Fruit fly (Drosophila melanogaster) whole organism, embryonic: ENCODE results near the gene NFAT.

Experiments used
- Abd-B ChIP-seq: fragments of 200-800 bp; sonication (Bioruptor generic); optimal IDR thresholded peaks from 2 replicates; lab custom pipeline; 2018; ENCODE audit warnings: missing biosample characterization, mild to moderate bottlenecking, missing genetic modification characterization, moderate library complexity
- Awh ChIP-seq: fragments of 200-800 bp; sonication (Bioruptor generic); IDR thresholded peaks from 2 replicates; pipeline ENCODE4, ENCODE4 v1.3.6; 2022; ENCODE audit warnings: missing biosample characterization, missing genetic modification characterization
- Bgb ChIP-seq: fragments of 200-800 bp; sonication (Bioruptor generic); IDR thresholded peaks from 2 replicates; pipeline ENCODE4 v1.3.6; 2022; ENCODE audit warnings: missing biosample characterization, missing genetic modification characterization; ENCODE audit not compliant: partially characterized antibody
- CG10274 ChIP-seq: fragments of 200-800 bp; sonication (Bioruptor generic); optimal IDR thresholded peaks from 3 replicates; lab custom pipeline; 2017; ENCODE audit warnings: missing biosample characterization, mild to moderate bottlenecking, missing genetic modification characterization
- CG10543 ChIP-seq: fragments of 200-800 bp; sonication (Bioruptor generic); optimal IDR thresholded peaks from 3 replicates; lab custom pipeline; 2017; ENCODE audit warnings: missing biosample characterization, mild to moderate bottlenecking, missing genetic modification characterization, moderate library complexity
- CG12155 ChIP-seq: fragments of 200-800 bp; sonication (Bioruptor generic); optimal IDR thresholded peaks from 3 replicates; lab custom pipeline; 2016; ENCODE audit warnings: missing biosample characterization, missing genetic modification characterization
- CG14860 ChIP-seq: fragments of 200-800 bp; sonication (Bioruptor generic); IDR thresholded peaks from 3 replicates; pipeline ENCODE4 v1.3.6; 2022; ENCODE audit warnings: missing biosample characterization, missing genetic modification characterization; ENCODE audit not compliant: partially characterized antibody
- CG15696 ChIP-seq: fragments of 200-800 bp; sonication (Bioruptor generic); optimal IDR thresholded peaks from 2 replicates; lab custom pipeline; 2019; ENCODE audit warnings: missing biosample characterization, mild to moderate bottlenecking, missing genetic modification characterization, moderate library complexity
- CG17385 ChIP-seq: fragments of 200-800 bp; sonication (Bioruptor generic); optimal IDR thresholded peaks from 3 replicates; lab custom pipeline; 2018; ENCODE audit warnings: missing biosample characterization, mild to moderate bottlenecking, missing genetic modification characterization
- CG18011 ChIP-seq: fragments of 200-800 bp; sonication (Bioruptor generic); optimal IDR thresholded peaks from 2 replicates; lab custom pipeline; 2017; ENCODE audit warnings: missing biosample characterization, missing genetic modification characterization, mild to moderate bottlenecking, moderate library complexity, missing genotype
- CG32532 ChIP-seq: fragments of 200-800 bp; sonication (Bioruptor generic); IDR thresholded peaks from 2 replicates; pipeline ENCODE4 v1.3.6; 2022; ENCODE audit warnings: missing biosample characterization, missing genetic modification characterization
- CG33213 ChIP-seq: fragments of 200-800 bp; sonication (Bioruptor generic); optimal IDR thresholded peaks from 3 replicates; lab custom pipeline; 2016; ENCODE audit warnings: missing biosample characterization, missing genetic modification characterization
- CG34376 ChIP-seq: fragments of 200-800 bp; sonication (Bioruptor generic); optimal IDR thresholded peaks from 2 replicates; lab custom pipeline; 2018; ENCODE audit warnings: missing biosample characterization, mild to moderate bottlenecking, missing genetic modification characterization
- CG34422 ChIP-seq: fragments of 200-800 bp; sonication (Bioruptor generic); IDR thresholded peaks from 3 replicates; pipeline ENCODE4 v1.3.6; 2022; ENCODE audit warnings: missing biosample characterization, missing genetic modification characterization
- CG3995 ChIP-seq: fragments of 200-800 bp; sonication (Bioruptor generic); optimal IDR thresholded peaks from 3 replicates; lab custom pipeline; 2016; ENCODE audit warnings: missing biosample characterization, missing genetic modification characterization
- CG6765 ChIP-seq: fragments of 200-800 bp; sonication (Bioruptor generic); optimal IDR thresholded peaks from 3 replicates; lab custom pipeline; 2017; ENCODE audit warnings: missing biosample characterization, mild to moderate bottlenecking, missing genetic modification characterization
- CG7839 ChIP-seq: fragments of 200-800 bp; sonication (Bioruptor generic); optimal IDR thresholded peaks from 3 replicates; lab custom pipeline; 2018; ENCODE audit warnings: missing biosample characterization, mild to moderate bottlenecking, missing genetic modification characterization, moderate library complexity
- CG8089 ChIP-seq: fragments of 200-800 bp; sonication (Bioruptor generic); optimal IDR thresholded peaks from 3 replicates; lab custom pipeline; 2016; ENCODE audit warnings: missing biosample characterization, missing genetic modification characterization
- CG8290 ChIP-seq, 3 experiments: fragments of 200-800 bp; sonication (Bioruptor generic); optimal IDR thresholded peaks; 2 replicates each; lab custom pipeline; 2016 to 2019; ENCODE audit warnings: missing biosample characterization in 3 of 3, missing genetic modification characterization in 3 of 3, mild to moderate bottlenecking in 2 of 3, moderate library complexity in 1 of 3
- CG9797 ChIP-seq: fragments of 200-800 bp; sonication (Bioruptor generic); optimal IDR thresholded peaks from 3 replicates; lab custom pipeline; 2018; ENCODE audit warnings: missing biosample characterization, mild to moderate bottlenecking, missing genetic modification characterization
- CG9932 ChIP-seq: fragments of 200-800 bp; sonication (Bioruptor generic); IDR thresholded peaks from 2 replicates; pipeline ENCODE4 v1.3.6; 2022; ENCODE audit warnings: missing biosample characterization, missing genetic modification characterization
- CTCF ChIP-seq: fragments of 200-800 bp; sonication (Bioruptor generic); optimal IDR thresholded peaks from 2 replicates; lab custom pipeline; 2017; ENCODE audit warnings: missing biosample characterization, mild to moderate bottlenecking, missing genetic modification characterization, moderate library complexity
- Chrac-16 ChIP-seq: fragments of 200-800 bp; sonication (Bioruptor generic); optimal IDR thresholded peaks from 3 replicates; lab custom pipeline; 2016; ENCODE audit warnings: missing biosample characterization, missing genetic modification characterization
- Fer1 ChIP-seq: fragments of 200-800 bp; sonication (Bioruptor generic); optimal IDR thresholded peaks from 2 replicates; lab custom pipeline; 2017; ENCODE audit warnings: missing biosample characterization, mild to moderate bottlenecking, missing genetic modification characterization
- HLH3B ChIP-seq: fragments of 200-800 bp; sonication (Bioruptor generic); IDR thresholded peaks from 2 replicates; pipeline ENCODE4 v1.3.6; 2022; ENCODE audit warnings: missing biosample characterization, missing genetic modification characterization
- Hmr ChIP-seq: fragments of 200-800 bp; sonication (Bioruptor generic); optimal IDR thresholded peaks from 3 replicates; lab custom pipeline; 2017; ENCODE audit warnings: mild to moderate bottlenecking, missing biosample characterization, missing genetic modification reagents, missing genetic modification characterization
- Hr78 ChIP-seq, 2 experiments: fragments of 200-800 bp in 1 of 2; fragments of >200 bp in 1 of 2; sonication (Bioruptor generic) in 1 of 2; optimal IDR thresholded peaks; 2 replicates each; lab custom pipeline; 2017 to 2019; ENCODE audit warnings: missing biosample characterization in 2 of 2, missing genetic modification characterization in 2 of 2, mild to moderate bottlenecking in 1 of 2, moderate library complexity in 1 of 2
- Med ChIP-seq: fragments of 200-800 bp; sonication (Bioruptor generic); peaks from one replicate; lab custom pipeline; 2016; ENCODE audit warnings: missing biosample characterization, missing genetic modification characterization, mild to moderate bottlenecking, inconsistent platforms, moderate library complexity
- NC2α ChIP-seq: fragments of 200-800 bp; sonication (Bioruptor generic); optimal IDR thresholded peaks from 2 replicates; lab custom pipeline; 2016; ENCODE audit warnings: missing biosample characterization, missing genetic modification characterization
- NC2β ChIP-seq: fragments of 200-800 bp; sonication (Bioruptor generic); optimal IDR thresholded peaks from 2 replicates; lab custom pipeline; 2016; ENCODE audit warnings: missing biosample characterization, missing genetic modification characterization
- Nf-YB ChIP-seq: fragments of 200-800 bp; sonication (Bioruptor generic); optimal IDR thresholded peaks from 3 replicates; lab custom pipeline; 2019; ENCODE audit warnings: missing biosample characterization, mild to moderate bottlenecking, missing genetic modification characterization, moderate library complexity
- Sox102F ChIP-seq: fragments of 200-800 bp; sonication (Bioruptor generic); optimal IDR thresholded peaks from 2 replicates; lab custom pipeline; 2018; ENCODE audit warnings: missing biosample characterization, mild to moderate bottlenecking, missing genetic modification characterization, moderate library complexity
- Vsx1 ChIP-seq: fragments of 200-800 bp; sonication (Bioruptor generic); optimal IDR thresholded peaks from 2 replicates; lab custom pipeline; 2017; ENCODE audit warnings: missing biosample characterization, mild to moderate bottlenecking, missing genetic modification characterization, missing genetic modification reagents
- ab ChIP-seq: fragments of 200-800 bp; sonication (Bioruptor generic); optimal IDR thresholded peaks from 2 replicates; lab custom pipeline; 2016; ENCODE audit warnings: missing biosample characterization, missing genetic modification characterization
- amos ChIP-seq: fragments of 200-800 bp; sonication (Bioruptor generic); IDR thresholded peaks from 2 replicates; pipeline ENCODE4 v1.3.6; 2022; ENCODE audit warnings: missing biosample characterization, missing genetic modification characterization; ENCODE audit not compliant: partially characterized antibody
- cg ChIP-seq: fragments of 200-800 bp; sonication (Bioruptor generic); optimal IDR thresholded peaks from 3 replicates; lab custom pipeline; 2019; ENCODE audit warnings: missing biosample characterization, mild to moderate bottlenecking, missing genetic modification characterization, moderate library complexity
- grau ChIP-seq: fragments of 200-800 bp; optimal IDR thresholded peaks from 3 replicates; lab custom pipeline; 2019; ENCODE audit warnings: missing biosample characterization, mild to moderate bottlenecking, missing genetic modification characterization, moderate library complexity
- ham ChIP-seq: fragments of 200-800 bp; sonication (Bioruptor generic); IDR thresholded peaks from 2 replicates; pipeline ENCODE4 v1.3.6; 2022; ENCODE audit warnings: missing biosample characterization, missing genetic modification characterization
- knrl ChIP-seq: fragments of 200-800 bp; sonication (Bioruptor generic); IDR thresholded peaks from 3 replicates; pipeline ENCODE4 v1.3.6; 2022; ENCODE audit warnings: missing biosample characterization, missing genetic modification characterization; ENCODE audit not compliant: partially characterized antibody
- mirr ChIP-seq: fragments of 200-800 bp; sonication (Bioruptor generic); optimal IDR thresholded peaks from 3 replicates; lab custom pipeline; 2018; ENCODE audit warnings: missing biosample characterization, mild to moderate bottlenecking, missing genetic modification characterization
- phol ChIP-seq: fragments of 200-800 bp; sonication (Bioruptor generic); optimal IDR thresholded peaks from 3 replicates; lab custom pipeline; 2018; ENCODE audit warnings: missing biosample characterization, mild to moderate bottlenecking, missing genetic modification characterization, moderate library complexity
- pita ChIP-seq: fragments of 200-800 bp; sonication (Bioruptor generic); optimal IDR thresholded peaks from 2 replicates; lab custom pipeline; 2017; ENCODE audit warnings: missing biosample characterization, mild to moderate bottlenecking, missing genetic modification characterization
- ro ChIP-seq: fragments of 200-800 bp; sonication (Bioruptor generic); IDR thresholded peaks from 2 replicates; pipeline ENCODE4 v1.3.6; 2022; ENCODE audit warnings: missing biosample characterization, missing genetic modification characterization
- scrt ChIP-seq: fragments of 200-800 bp; sonication (Bioruptor generic); optimal IDR thresholded peaks from 2 replicates; lab custom pipeline; 2018; ENCODE audit warnings: missing biosample characterization, mild to moderate bottlenecking, missing genetic modification characterization, moderate library complexity
- seq ChIP-seq: fragments of 200-800 bp; sonication (Bioruptor generic); IDR thresholded peaks from 2 replicates; pipeline ENCODE4 v1.3.6; 2022; ENCODE audit warnings: missing biosample characterization, missing genetic modification characterization
- slp2 ChIP-seq: fragments of 200-800 bp; sonication (Bioruptor generic); optimal IDR thresholded peaks from 2 replicates; lab custom pipeline; 2016; ENCODE audit warnings: missing biosample characterization, missing genetic modification characterization
- sr ChIP-seq: fragments of 200-800 bp; sonication (Bioruptor generic); IDR thresholded peaks from 3 replicates; pipeline ENCODE4 v1.3.6; 2022; ENCODE audit warnings: missing biosample characterization, missing genetic modification characterization
- yki ChIP-seq: fragments of >200 bp; optimal IDR thresholded peaks from 3 replicates; lab custom pipeline; 2018

The NFAT gene

DNA sequence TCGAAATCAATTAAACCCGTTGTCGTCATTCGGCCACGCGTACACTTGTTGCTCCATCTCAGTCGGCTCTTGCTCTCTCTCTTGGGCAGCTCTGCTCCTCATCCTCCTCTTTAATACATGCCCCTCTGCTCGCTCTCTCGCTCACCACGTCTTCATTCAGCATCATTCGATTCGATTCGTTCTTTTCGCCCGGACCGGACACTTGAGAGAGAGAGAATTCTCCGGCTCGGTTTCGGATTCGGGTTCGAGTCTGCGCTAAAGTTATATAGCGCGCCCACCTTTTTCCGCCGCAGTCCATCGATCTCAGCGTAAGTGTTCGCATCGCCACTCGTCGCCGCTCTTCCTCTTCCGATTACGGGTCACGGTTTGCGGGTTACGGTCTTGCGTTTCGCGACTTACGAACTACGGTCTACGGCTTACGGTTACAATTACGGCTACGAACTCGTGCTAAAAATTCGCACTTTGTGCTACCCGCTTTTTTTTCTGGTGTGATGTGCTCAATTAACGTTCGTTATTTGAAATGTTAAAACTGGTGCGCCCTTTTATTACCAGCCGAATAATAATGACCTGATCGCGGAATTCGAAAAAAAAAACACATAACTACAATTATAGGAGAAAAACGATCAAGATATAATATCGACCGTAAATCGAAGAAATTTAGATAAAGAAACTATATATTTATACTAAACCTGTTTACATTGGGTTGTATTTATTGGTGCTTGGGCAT, 17.5 kb downstream of the NFAT start (continued):
- TF ChIP-seq yki (lab: Kevin White, UChicago): peak; percentile 52
- TF ChIP-seq CG14860 (GFP tag; lab: Robert Waterston, UW): no peak
- TF ChIP-seq Bgb: peak; percentile 44; the same call in 1 of the 2 replicates
- TF ChIP-seq cg (GFP tag; lab: Kevin White, UChicago): peak; percentile 74
- no peak for TF ChIP-seq CG12155 (GFP tag; lab: Kevin White, UChicago)
- peak; percentile 87 for TF ChIP-seq Med (GFP tag; lab: Kevin White, UChicago)
- no peak for TF ChIP-seq phol (tag; lab: Kevin White, UChicago)
- TF ChIP-seq HLH3B (GFP tag; lab: Robert Waterston, UW): peak; percentile 8; the same call in 1 of the 2 replicates
- peak; percentile 76 for TF ChIP-seq CG17385
- peak; percentile 54 for TF ChIP-seq Fer1 (GFP tag; lab: Kevin White, UChicago)
- TF ChIP-seq CG18011 (GFP tag; lab: Kevin White, UChicago): no peak
- no peak for TF ChIP-seq NC2β (GFP tag; lab: Kevin White, UChicago)
- TF ChIP-seq Nf-YB (GFP tag; lab: Kevin White, UChicago): peak; percentile 66
- peak; percentile 67; the same call in 1 of the 3 replicates for TF ChIP-seq sr (GFP tag; lab: Robert Waterston, UW)
- peak; percentile 34 for TF ChIP-seq pita
- TF ChIP-seq Hmr (GFP tag; lab: Kevin White, UChicago): peak; percentile 16
- TF ChIP-seq Hr78 (GFP tag; optimal IDR thresholded peaks at IDR 0.05; lab: Kevin White, UChicago): peak in 1 of 2 experiments; percentile 60
- TF ChIP-seq CG9932 (GFP tag; lab: Robert Waterston, UW): peak; percentile 20; the same call in 1 of the 2 replicates
- peak; percentile 86 for TF ChIP-seq CG3995 (GFP tag; lab: Kevin White, UChicago)
- TF ChIP-seq Awh (GFP tag; lab: Robert Waterston, UW): no peak
- no peak for TF ChIP-seq CG9797
- peak; percentile 50 for TF ChIP-seq CG34376 (GFP tag; lab: Kevin White, UChicago)
- peak; percentile 26 for TF ChIP-seq CG6765 (GFP tag; lab: Kevin White, UChicago)
- no peak for TF ChIP-seq CG8089 (GFP tag; lab: Kevin White, UChicago)
- peak; percentile 48; the same call in 1 of the 2 replicates for TF ChIP-seq CG32532

DNA sequence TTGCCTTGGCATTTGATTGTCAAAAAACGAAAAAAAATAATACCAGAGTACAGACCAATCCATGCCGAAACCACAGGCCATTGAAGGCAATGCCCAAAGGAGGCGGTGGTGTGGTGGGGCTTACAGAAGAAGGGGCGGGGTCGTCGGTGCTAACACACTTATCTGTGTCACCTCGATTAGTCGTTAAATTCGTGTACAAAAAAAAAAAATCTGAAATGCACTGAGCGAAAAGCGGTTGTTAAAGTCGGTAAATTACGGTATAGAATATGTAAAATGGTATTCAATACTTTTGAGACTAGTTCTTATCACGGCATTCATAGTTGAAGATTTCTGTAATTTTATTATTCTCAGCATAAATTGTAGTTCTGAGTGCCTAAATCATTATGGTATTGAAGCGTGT, 19.4 kb downstream of the NFAT start:
- TF ChIP-seq grau (tag; lab: Kevin White, UChicago): peak; percentile 14
- no peak for TF ChIP-seq scrt
- TF ChIP-seq ab: no peak
- TF ChIP-seq Awh (GFP tag; lab: Robert Waterston, UW): 0 out of 2 replicates have a peak, but pooled peaks have one; percentile 32
- peak; percentile 6 for TF ChIP-seq CG33213 (GFP tag; lab: Kevin White, UChicago)
- TF ChIP-seq Chrac-16 (GFP tag; lab: Kevin White, UChicago): peak; percentile 20
- no peak for TF ChIP-seq CTCF
- TF ChIP-seq CG34422 (GFP tag; lab: Robert Waterston, UW): peak; percentile 75
- no peak for TF ChIP-seq CG15696 (tag; lab: Kevin White, UChicago)
- TF ChIP-seq amos: no peak
- peak; percentile 23 for TF ChIP-seq mirr (GFP tag; lab: Kevin White, UChicago)
- no peak for TF ChIP-seq CG10274 (GFP tag; lab: Kevin White, UChicago)
- no peak for TF ChIP-seq CG8290 (GFP tag; optimal IDR thresholded peaks at IDR 0.05; lab: Kevin White, UChicago)
- peak in 1 of 2 experiments; percentile 37 for TF ChIP-seq CG8290 (tag; optimal IDR thresholded peaks at IDR 0.05; lab: Kevin White, UChicago)
- TF ChIP-seq ham: no peak
- TF ChIP-seq Vsx1 (GFP tag; lab: Kevin White, UChicago): peak; percentile 6
- no peak for TF ChIP-seq CG10543 (GFP tag; lab: Kevin White, UChicago)
- TF ChIP-seq ro (GFP tag; lab: Robert Waterston, UW): no peak
- TF ChIP-seq Sox102F (GFP tag; lab: Kevin White, UChicago): peak; percentile 63
- peak; percentile 87 for TF ChIP-seq Med (GFP tag; lab: Kevin White, UChicago)
- no peak for TF ChIP-seq NC2α
- no peak for TF ChIP-seq seq
- no peak for TF ChIP-seq Abd-B (GFP tag; lab: Kevin White, UChicago)
- TF ChIP-seq CG34376 (GFP tag; lab: Kevin White, UChicago): peak; percentile 68
- no peak for TF ChIP-seq knrl
- TF ChIP-seq CG7839 (tag; lab: Kevin White, UChicago): peak; percentile 70
- TF ChIP-seq slp2 (GFP tag; lab: Kevin White, UChicago): peak; percentile 15
